Worm (Caenorhabditis elegans) whole organism, late embryonic: ENCODE results near the gene C07E3.9.

Experiments used
- C08G9.2 ChIP-seq: sonication (generic microtip); optimal IDR thresholded peaks from 2 replicates; lab custom pipeline; 2016; ENCODE audit warnings: mild to moderate bottlenecking, missing genetic modification characterization, moderate library complexity, missing compliant biosample characterization
- C38D4.7 ChIP-seq: fragments of 200-800 bp; sonication (Bioruptor generic); optimal IDR thresholded peaks from 2 replicates; lab custom pipeline; 2018; ENCODE audit warnings: mild to moderate bottlenecking, missing genetic modification characterization, moderate library complexity, missing compliant biosample characterization
- F13H6.1 ChIP-seq: sonication (generic microtip); optimal IDR thresholded peaks from 2 replicates; lab custom pipeline; 2016; ENCODE audit warnings: missing genetic modification characterization, missing compliant biosample characterization
- K02D7.2 ChIP-seq: sonication (generic microtip); optimal IDR thresholded peaks from 2 replicates; lab custom pipeline; 2017; ENCODE audit warnings: mild to moderate bottlenecking, missing genetic modification characterization, missing compliant biosample characterization
- K09A11.1 ChIP-seq: sonication (generic microtip); optimal IDR thresholded peaks from 2 replicates; lab custom pipeline; 2017; ENCODE audit warnings: antibody characterized with exemption, mild to moderate bottlenecking, missing genetic modification characterization, missing compliant biosample characterization; ENCODE audit not compliant: insufficient read depth
- Y22D7AL.16 ChIP-seq: sonication (generic microtip); optimal IDR thresholded peaks from 2 replicates; lab custom pipeline; 2016; ENCODE audit warnings: missing genetic modification characterization, missing compliant biosample characterization
- ahr-1 ChIP-seq: sonication (generic microtip); optimal IDR thresholded peaks from 2 replicates; lab custom pipeline; 2016; ENCODE audit warnings: missing genetic modification characterization, missing compliant biosample characterization
- ama-1 ChIP-seq: fragments of 150-350 bp; optimal IDR thresholded peaks from 2 replicates; lab custom pipeline; 2014
- ceh-14 ChIP-seq: sonication (generic microtip); optimal IDR thresholded peaks from 2 replicates; lab custom pipeline; 2016; ENCODE audit warnings: missing genotype, missing genetic modification characterization, missing compliant biosample characterization
- ceh-18 ChIP-seq: sonication (generic microtip); optimal IDR thresholded peaks from 2 replicates; lab custom pipeline; 2016; ENCODE audit warnings: missing genetic modification characterization, missing compliant biosample characterization
- ceh-19 ChIP-seq: fragments of 200-800 bp; sonication (Bioruptor generic); optimal IDR thresholded peaks from 2 replicates; lab custom pipeline; 2018; ENCODE audit warnings: mild to moderate bottlenecking, missing genetic modification characterization, missing compliant biosample characterization
- ceh-22 ChIP-seq: sonication (generic microtip); optimal IDR thresholded peaks from 2 replicates; lab custom pipeline; 2017; ENCODE audit warnings: missing biosample characterization, missing genetic modification characterization
- ceh-24 ChIP-seq: sonication (generic microtip); optimal IDR thresholded peaks from 2 replicates; lab custom pipeline; 2016; ENCODE audit warnings: mild to moderate bottlenecking, missing genetic modification characterization, missing compliant biosample characterization
- ceh-30 ChIP-seq: fragments of 150-350 bp; optimal IDR thresholded peaks from 2 replicates; lab custom pipeline; 2014; ENCODE audit warnings: missing biosample characterization, missing genetic modification characterization
- ceh-34 ChIP-seq: sonication (generic microtip); optimal IDR thresholded peaks from 2 replicates; lab custom pipeline; 2016; ENCODE audit warnings: mild to moderate bottlenecking, missing genetic modification characterization, missing compliant biosample characterization
- ceh-48 ChIP-seq: sonication (generic microtip); optimal IDR thresholded peaks from 2 replicates; lab custom pipeline; 2016; ENCODE audit warnings: missing genetic modification characterization, inconsistent platforms, missing compliant biosample characterization
- ceh-6 ChIP-seq: fragments of 200-800 bp; sonication (Bioruptor generic); optimal IDR thresholded peaks from 2 replicates; lab custom pipeline; 2018; ENCODE audit warnings: mild to moderate bottlenecking, missing genetic modification characterization, missing compliant biosample characterization
- ceh-9 ChIP-seq: sonication (generic microtip); optimal IDR thresholded peaks from 2 replicates; lab custom pipeline; 2016; ENCODE audit warnings: mild to moderate bottlenecking, missing genetic modification characterization, inconsistent platforms, missing compliant biosample characterization
- che-1 ChIP-seq: sonication (generic microtip); optimal IDR thresholded peaks from 2 replicates; lab custom pipeline; 2016; ENCODE audit warnings: mild to moderate bottlenecking, missing genetic modification characterization, missing compliant biosample characterization
- dmd-4 ChIP-seq: sonication (generic microtip); optimal IDR thresholded peaks from 2 replicates; lab custom pipeline; 2016; ENCODE audit warnings: borderline replicate concordance, missing genetic modification characterization, missing compliant biosample characterization
- dve-1 ChIP-seq: sonication (generic microtip); optimal IDR thresholded peaks from 2 replicates; lab custom pipeline; 2017; ENCODE audit warnings: antibody characterized with exemption, mild to moderate bottlenecking, missing genetic modification characterization, missing compliant biosample characterization
- elt-2 ChIP-seq: sonication (generic microtip); optimal IDR thresholded peaks from 2 replicates; lab custom pipeline; 2016; ENCODE audit warnings: missing genetic modification reagents, missing genetic modification characterization, missing compliant biosample characterization
- elt-4 ChIP-seq: sonication (generic microtip); optimal IDR thresholded peaks from 2 replicates; lab custom pipeline; 2016; ENCODE audit warnings: missing genetic modification characterization, missing compliant biosample characterization
- ets-4 ChIP-seq: sonication (generic microtip); optimal IDR thresholded peaks from 2 replicates; lab custom pipeline; 2016; ENCODE audit warnings: missing genetic modification characterization, missing compliant biosample characterization
- fkh-6 ChIP-seq: sonication (generic microtip); optimal IDR thresholded peaks from 2 replicates; lab custom pipeline; 2016; ENCODE audit warnings: missing genetic modification characterization, missing compliant biosample characterization
- gmeb-2 ChIP-seq: sonication (generic microtip); optimal IDR thresholded peaks from 2 replicates; lab custom pipeline; 2016; ENCODE audit warnings: missing genetic modification characterization, inconsistent platforms, missing compliant biosample characterization
- hlh-15 ChIP-seq: sonication (generic microtip); optimal IDR thresholded peaks from 2 replicates; lab custom pipeline; 2016; ENCODE audit warnings: missing genetic modification characterization, missing compliant biosample characterization
- hlh-30 ChIP-seq: sonication (generic microtip); optimal IDR thresholded peaks from 2 replicates; lab custom pipeline; 2017; ENCODE audit warnings: antibody characterized with exemption, missing genetic modification characterization, missing compliant biosample characterization; ENCODE audit not compliant: insufficient read depth
- hlh-6 ChIP-seq: sonication (generic microtip); optimal IDR thresholded peaks from 2 replicates; lab custom pipeline; 2016; ENCODE audit warnings: missing genotype, missing genetic modification characterization, missing compliant biosample characterization
- hlh-8 ChIP-seq: sonication (generic microtip); optimal IDR thresholded peaks from 2 replicates; lab custom pipeline; 2016; ENCODE audit warnings: missing genotype, missing genetic modification characterization, missing compliant biosample characterization
- lin-11 ChIP-seq: fragments of 200-800 bp; sonication (Bioruptor generic); optimal IDR thresholded peaks from 2 replicates; lab custom pipeline; 2018; ENCODE audit warnings: mild to moderate bottlenecking, missing genetic modification characterization, missing compliant biosample characterization
- madf-2 ChIP-seq: sonication (generic microtip); optimal IDR thresholded peaks from 2 replicates; lab custom pipeline; 2017; ENCODE audit warnings: missing genetic modification characterization, missing compliant biosample characterization
- mec-3 ChIP-seq: sonication (generic microtip); optimal IDR thresholded peaks from 2 replicates; lab custom pipeline; 2016; ENCODE audit warnings: borderline replicate concordance, missing genetic modification characterization, missing compliant biosample characterization
- nhr-232 ChIP-seq: sonication (generic microtip); optimal IDR thresholded peaks from 2 replicates; lab custom pipeline; 2016; ENCODE audit warnings: missing genetic modification characterization, missing compliant biosample characterization
- npax-4 ChIP-seq: sonication (generic microtip); optimal IDR thresholded peaks from 2 replicates; lab custom pipeline; 2016; ENCODE audit warnings: missing genetic modification characterization, missing compliant biosample characterization
- odd-2 ChIP-seq: sonication (generic microtip); optimal IDR thresholded peaks from 2 replicates; lab custom pipeline; 2017; ENCODE audit warnings: antibody characterized with exemption, mild to moderate bottlenecking, missing genetic modification characterization, missing compliant biosample characterization
- pag-3 ChIP-seq: sonication (generic microtip); optimal IDR thresholded peaks from 2 replicates; lab custom pipeline; 2016; ENCODE audit warnings: missing compliant biosample characterization, missing genetic modification characterization, borderline replicate concordance
- pat-9 ChIP-seq: fragments of 200-800 bp; sonication (Bioruptor generic); optimal IDR thresholded peaks from 2 replicates; lab custom pipeline; 2018; ENCODE audit warnings: mild to moderate bottlenecking, missing genetic modification characterization, moderate library complexity, missing compliant biosample characterization
- pax-1 ChIP-seq: fragments of 150-350 bp; optimal IDR thresholded peaks from 2 replicates; lab custom pipeline; 2014; ENCODE audit warnings: missing biosample characterization, missing genetic modification characterization
- pqm-1 ChIP-seq: sonication (generic microtip); optimal IDR thresholded peaks from 2 replicates; lab custom pipeline; 2016; ENCODE audit warnings: missing genetic modification characterization, missing compliant biosample characterization
- pros-1 ChIP-seq: fragments of 150-350 bp; optimal IDR thresholded peaks from 2 replicates; lab custom pipeline; 2014; ENCODE audit warnings: missing biosample characterization, missing genetic modification reagents, missing genetic modification characterization
- rnt-1 ChIP-seq: sonication (generic microtip); optimal IDR thresholded peaks from 2 replicates; lab custom pipeline; 2016; ENCODE audit warnings: missing genetic modification characterization, missing compliant biosample characterization
- sdc-2 ChIP-seq: sonication (generic microtip); optimal IDR thresholded peaks from 2 replicates; lab custom pipeline; 2016; ENCODE audit warnings: missing genotype, missing genetic modification characterization, missing compliant biosample characterization
- sox-2 ChIP-seq: fragments of 200-800 bp; sonication (Bioruptor generic); IDR thresholded peaks from 2 replicates; pipeline ENCODE4 v1.3.6; 2022; ENCODE audit warnings: missing genetic modification reagents, missing genetic modification characterization, missing compliant biosample characterization
- sox-4 ChIP-seq: sonication (generic microtip); optimal IDR thresholded peaks from 2 replicates; lab custom pipeline; 2017; ENCODE audit warnings: mild to moderate bottlenecking, missing genetic modification characterization, inconsistent platforms, missing compliant biosample characterization
- syd-9 ChIP-seq: sonication (generic microtip); optimal IDR thresholded peaks from 2 replicates; lab custom pipeline; 2016; ENCODE audit warnings: mild to moderate bottlenecking, missing genetic modification characterization, moderate library complexity, missing compliant biosample characterization
- tbx-2 ChIP-seq: sonication (generic microtip); optimal IDR thresholded peaks from 2 replicates; lab custom pipeline; 2016; ENCODE audit warnings: missing genetic modification characterization, missing compliant biosample characterization
- unc-3 ChIP-seq, 2 experiments: fragments of 200-800 bp in 1 of 2; sonication (Bioruptor generic) in 1 of 2; sonication (generic microtip) in 1 of 2; conservative IDR thresholded peaks in 1 of 2; optimal IDR thresholded peaks in 1 of 2; 2 replicates each; pipeline versions ENCODE4 v1.3.6 to Lab custom; 2016 to 2022; ENCODE audit warnings: missing compliant biosample characterization in 2 of 2, missing genetic modification characterization in 2 of 2, missing genetic modification reagents in 1 of 2
- unc-86 ChIP-seq: sonication (generic microtip); optimal IDR thresholded peaks from 2 replicates; lab custom pipeline; 2016; ENCODE audit warnings: missing genetic modification characterization, missing compliant biosample characterization
- zip-5 ChIP-seq: sonication (generic microtip); optimal IDR thresholded peaks from 2 replicates; lab custom pipeline; 2016; ENCODE audit warnings: missing genetic modification characterization, missing compliant biosample characterization
- ztf-16 ChIP-seq: sonication (generic microtip); optimal IDR thresholded peaks from 2 replicates; lab custom pipeline; 2017; ENCODE audit warnings: missing genetic modification characterization, missing compliant biosample characterization

C07E3.9 gene

ce11 chrII:10388041-10388706 is 37.6 kb downstream of the C07E3.9 start:
- TF ChIP-seq pag-3 (tag; lab: Kevin White, UChicago) = no peak
- no peak for TF ChIP-seq pax-1 (tag; lab: Kevin White, UChicago)
- no peak for TF ChIP-seq ceh-6 (GFP tag; lab: Kevin White, UChicago)
- TF ChIP-seq ceh-48 (tag; lab: Kevin White, UChicago) = peak; percentile 31
- peak; percentile 16 for TF ChIP-seq dve-1 (tag; lab: Kevin White, UChicago)
- no peak for TF ChIP-seq npax-4 (tag; lab: Kevin White, UChicago)
- TF ChIP-seq ama-1 (lab: Kevin White, UChicago) = no peak
- TF ChIP-seq lin-11 (tag; lab: Kevin White, UChicago) = no peak
- peak; percentile 36 for TF ChIP-seq C08G9.2 (tag; lab: Kevin White, UChicago)
- peak; percentile 19; the same call in 1 of the 2 replicates for TF ChIP-seq sox-2 (GFP tag; lab: Robert Waterston, UW)
- TF ChIP-seq pqm-1 (tag; lab: Kevin White, UChicago) = no peak
- peak; percentile 70 for TF ChIP-seq ceh-14 (tag; lab: Kevin White, UChicago)
- no peak for TF ChIP-seq rnt-1 (tag; lab: Kevin White, UChicago)
- TF ChIP-seq unc-86 (tag; lab: Kevin White, UChicago) = no peak
- no peak for TF ChIP-seq odd-2 (tag; lab: Kevin White, UChicago)
- peak; percentile 16 for TF ChIP-seq ceh-18 (tag; lab: Kevin White, UChicago)
- peak; percentile 67 for TF ChIP-seq gmeb-2 (tag; lab: Kevin White, UChicago)
- peak; percentile 50 for TF ChIP-seq C38D4.7 (GFP tag; lab: Kevin White, UChicago)
- TF ChIP-seq sdc-2 (tag; lab: Kevin White, UChicago) = no peak
- peak; percentile 86 for TF ChIP-seq elt-2 (tag; lab: Kevin White, UChicago)
- peak; percentile 60 for TF ChIP-seq che-1 (tag; lab: Kevin White, UChicago)
- TF ChIP-seq Y22D7AL.16 (tag; lab: Kevin White, UChicago) = peak; percentile 50
- TF ChIP-seq ceh-19 = peak; percentile 55
- no peak for TF ChIP-seq elt-4 (tag; lab: Kevin White, UChicago)
- no peak for TF ChIP-seq mec-3 (tag; lab: Kevin White, UChicago)
- no peak for TF ChIP-seq ceh-30 (tag; lab: Kevin White, UChicago)
- peak; percentile 34 for TF ChIP-seq madf-2 (tag; lab: Kevin White, UChicago)
- TF ChIP-seq syd-9 (tag; lab: Kevin White, UChicago) = no peak
- TF ChIP-seq hlh-30 (tag; lab: Kevin White, UChicago) = peak; percentile 33
- TF ChIP-seq pat-9 = peak; percentile 50
- TF ChIP-seq ceh-9 (tag; lab: Kevin White, UChicago) = no peak
- peak; percentile 96 for TF ChIP-seq tbx-2 (tag; lab: Kevin White, UChicago)
- TF ChIP-seq ceh-24 (tag; lab: Kevin White, UChicago) = no peak
- peak; percentile 40 for TF ChIP-seq zip-5 (tag; lab: Kevin White, UChicago)
- TF ChIP-seq fkh-6 = peak; percentile 0
- TF ChIP-seq dmd-4 (tag; lab: Kevin White, UChicago) = no peak
- peak; percentile 45 for TF ChIP-seq ztf-16 (tag; lab: Kevin White, UChicago)
- TF ChIP-seq K09A11.1 (tag; lab: Kevin White, UChicago) = peak; percentile 58
- peak; percentile 54 for TF ChIP-seq nhr-232
- TF ChIP-seq hlh-15 = no peak
- TF ChIP-seq ceh-22 (tag; lab: Kevin White, UChicago) = no peak
- TF ChIP-seq F13H6.1 (tag; lab: Kevin White, UChicago) = peak; percentile 17
- peak; percentile 13 for TF ChIP-seq hlh-8
- TF ChIP-seq K02D7.2 (tag; lab: Kevin White, UChicago) = peak; percentile 1
- TF ChIP-seq unc-3 (GFP tag; conservative IDR thresholded peaks at IDR 0.05; lab: Robert Waterston, UW) = peak; percentile 49; the same call in 1 of the 2 replicates
- TF ChIP-seq unc-3 (tag; optimal IDR thresholded peaks at IDR 0.05; lab: Kevin White, UChicago) = peak; percentile 36
- TF ChIP-seq ahr-1 (tag; lab: Kevin White, UChicago) = peak; percentile 46
- TF ChIP-seq ceh-34 = peak; percentile 59
- TF ChIP-seq pros-1 = peak; percentile 10
- TF ChIP-seq hlh-6 (tag; lab: Kevin White, UChicago) = no peak
- no peak for TF ChIP-seq ets-4 (tag; lab: Kevin White, UChicago)
- peak; percentile 50 for TF ChIP-seq sox-4 (tag; lab: Kevin White, UChicago)
